Worm (Caenorhabditis elegans): Measurements from ENCODE around the gene T07E3.2.

DNA sequence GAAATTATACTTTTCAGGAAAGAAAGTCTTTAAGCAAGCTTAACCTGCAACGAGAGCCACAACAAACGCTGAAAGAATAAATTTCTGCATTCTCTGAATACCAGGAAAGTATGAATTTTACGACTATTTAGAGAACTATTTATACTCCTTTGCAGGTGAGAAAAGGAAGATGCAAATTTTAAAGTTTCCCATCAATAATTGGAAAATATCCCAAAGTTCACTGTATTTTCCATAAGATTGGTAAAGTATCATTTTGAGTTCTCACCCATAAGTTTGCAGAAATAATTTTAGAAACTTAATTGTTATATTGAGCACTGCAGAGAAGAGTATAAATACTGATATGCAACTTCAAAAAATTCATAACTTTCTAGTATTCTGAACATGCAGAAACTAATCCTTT, 47.0 kb upstream of the T07E3.2 start, which contains the start of gene clec-158:
- TF ChIP-seq nhr-237 (tag; optimal IDR thresholded peaks at IDR 0.05) (no peak), unc-130 (GFP tag; optimal IDR thresholded peaks at IDR 0.05) (no peak), dmd-8 (GFP tag; IDR thresholded peaks at IDR 0.05) (no peak), nhr-41 (GFP tag; IDR thresholded peaks at IDR 0.05) (no peak), nhr-11 (tag; optimal IDR thresholded peaks at IDR 0.05) (no peak), unc-39 (tag; optimal IDR thresholded peaks at IDR 0.05) (no peak), fkh-10 (GFP tag; optimal IDR thresholded peaks at IDR 0.05) (no peak), F44E2.7 (GFP tag; IDR thresholded peaks at IDR 0.05) (no peak), dve-1 (tag; optimal IDR thresholded peaks at IDR 0.05; ENCODE audit: insufficient read depth) (no peak), snpc-4 (tag; optimal IDR thresholded peaks at IDR 0.05) (no peak)

All from whole organism, L4 larva.